Worm (Caenorhabditis elegans): ENCODE measurements around the gene K08D8.12.

- TF ChIP-seq him-1 (tag; optimal IDR thresholded peaks at IDR 0.05) = no peak
- no peak for TF ChIP-seq W03F9.2 (tag; optimal IDR thresholded peaks at IDR 0.05)
- no peak for TF ChIP-seq dao-5 (tag; optimal IDR thresholded peaks at IDR 0.05)
These were observed 10.4 kb downstream of the K08D8.12 start for ce11 chrIV:12903687-12904086.

All from whole organism, L4/young adult.